Fruit fly (Drosophila melanogaster) whole organism, embryonic: Measurements from ENCODE around the gene RpL8.

Experiments used
- Antp ChIP-seq: fragments of 200-800 bp; sonication (Bioruptor generic); optimal IDR thresholded peaks from 3 replicates; lab custom pipeline; 2016; ENCODE audit warnings: missing biosample characterization, missing genetic modification characterization
- Asciz ChIP-seq: fragments of 200-800 bp; sonication (Bioruptor generic); optimal IDR thresholded peaks from 2 replicates; lab custom pipeline; 2017; ENCODE audit warnings: missing biosample characterization, mild to moderate bottlenecking, missing genetic modification characterization, missing genetic modification reagents
- CG10274 ChIP-seq: fragments of 200-800 bp; sonication (Bioruptor generic); optimal IDR thresholded peaks from 3 replicates; lab custom pipeline; 2017; ENCODE audit warnings: missing biosample characterization, mild to moderate bottlenecking, missing genetic modification characterization
- CG10543 ChIP-seq: fragments of 200-800 bp; sonication (Bioruptor generic); optimal IDR thresholded peaks from 3 replicates; lab custom pipeline; 2017; ENCODE audit warnings: missing biosample characterization, mild to moderate bottlenecking, missing genetic modification characterization, moderate library complexity
- CG10565 ChIP-seq: fragments of 200-800 bp; sonication (Bioruptor generic); optimal IDR thresholded peaks from 3 replicates; lab custom pipeline; 2016; ENCODE audit warnings: missing biosample characterization, mild to moderate bottlenecking, missing genetic modification characterization
- CG11560 ChIP-seq: fragments of 200-800 bp; sonication (Bioruptor generic); IDR thresholded peaks from 3 replicates; pipeline ENCODE4 v1.3.6; 2022; ENCODE audit warnings: missing biosample characterization, missing genetic modification characterization
- CG11695 ChIP-seq: fragments of 200-800 bp; sonication (Bioruptor generic); IDR thresholded peaks from 3 replicates; pipeline ENCODE4 v1.3.6; 2022; ENCODE audit warnings: missing biosample characterization, missing genetic modification characterization
- CG1233 ChIP-seq: fragments of 200-800 bp; sonication (Bioruptor generic); optimal IDR thresholded peaks from 4 replicates; lab custom pipeline; 2018; ENCODE audit warnings: missing biosample characterization, mild to moderate bottlenecking, missing genetic modification characterization
- CG13775 ChIP-seq: fragments of 200-800 bp; sonication (Bioruptor generic); optimal IDR thresholded peaks from 3 replicates; lab custom pipeline; 2017; ENCODE audit warnings: missing biosample characterization, mild to moderate bottlenecking, missing genetic modification characterization
- CG1529 ChIP-seq: fragments of 200-800 bp; sonication (Bioruptor generic); optimal IDR thresholded peaks from 3 replicates; lab custom pipeline; 2018; ENCODE audit warnings: missing biosample characterization, missing genetic modification characterization
- CG16813 ChIP-seq: fragments of 200-800 bp; sonication (Bioruptor generic); IDR thresholded peaks from 3 replicates; pipeline ENCODE4 v1.3.6; 2022; ENCODE audit warnings: missing biosample characterization, missing genetic modification characterization; ENCODE audit not compliant: partially characterized antibody
- CG16863 ChIP-seq: fragments of 200-800 bp; sonication (Bioruptor generic); optimal IDR thresholded peaks from 3 replicates; lab custom pipeline; 2016; ENCODE audit warnings: missing biosample characterization, missing genetic modification characterization
- CG17568 ChIP-seq: fragments of 200-800 bp; sonication (Bioruptor generic); optimal IDR thresholded peaks from 2 replicates; lab custom pipeline; 2018; ENCODE audit warnings: missing biosample characterization, mild to moderate bottlenecking, missing genetic modification characterization, moderate library complexity
- CG17829 ChIP-seq: fragments of 200-800 bp; optimal IDR thresholded peaks from 2 replicates; lab custom pipeline; 2019; ENCODE audit warnings: missing biosample characterization, mild to moderate bottlenecking, missing genetic modification characterization, moderate library complexity
- CG3163 ChIP-seq: fragments of 200-800 bp; sonication (Bioruptor generic); optimal IDR thresholded peaks from 3 replicates; lab custom pipeline; 2016; ENCODE audit warnings: missing biosample characterization, missing genetic modification characterization
- CG4360 ChIP-seq: fragments of 200-800 bp; sonication (Bioruptor generic); IDR thresholded peaks from 2 replicates; pipeline ENCODE4 v1.3.6; 2022; ENCODE audit warnings: missing biosample characterization, missing genetic modification characterization
- CG43689 ChIP-seq: fragments of 200-800 bp; sonication (Bioruptor generic); IDR thresholded peaks from 2 replicates; pipeline ENCODE4 v1.3.6; 2022; ENCODE audit warnings: missing biosample characterization, missing genetic modification characterization
- CG6175 ChIP-seq: fragments of 200-800 bp; sonication (Bioruptor generic); IDR thresholded peaks from 3 replicates; pipeline ENCODE4 v1.3.6; 2022; ENCODE audit warnings: missing biosample characterization, missing genetic modification characterization
- CG6765 ChIP-seq: fragments of 200-800 bp; sonication (Bioruptor generic); optimal IDR thresholded peaks from 3 replicates; lab custom pipeline; 2017; ENCODE audit warnings: missing biosample characterization, mild to moderate bottlenecking, missing genetic modification characterization
- CG6813 ChIP-seq: fragments of 200-800 bp; sonication (Bioruptor generic); optimal IDR thresholded peaks from 2 replicates; lab custom pipeline; 2017; ENCODE audit warnings: missing biosample characterization, missing genetic modification characterization, mild to moderate bottlenecking, moderate library complexity, missing genetic modification reagents
- CG9797 ChIP-seq: fragments of 200-800 bp; sonication (Bioruptor generic); optimal IDR thresholded peaks from 3 replicates; lab custom pipeline; 2018; ENCODE audit warnings: missing biosample characterization, mild to moderate bottlenecking, missing genetic modification characterization
- CG9817 ChIP-seq: fragments of 200-800 bp; sonication (Bioruptor generic); optimal IDR thresholded peaks from 2 replicates; lab custom pipeline; 2018; ENCODE audit warnings: missing biosample characterization, mild to moderate bottlenecking, missing genetic modification characterization, moderate library complexity
- CkIIα-i1 ChIP-seq: fragments of 200-800 bp; sonication (Bioruptor generic); IDR thresholded peaks from 2 replicates; pipeline ENCODE4 v1.3.6; 2022; ENCODE audit warnings: missing biosample characterization, missing genetic modification characterization
- Dbx ChIP-seq: fragments of 200-800 bp; sonication (Bioruptor generic); IDR thresholded peaks from 3 replicates; pipeline ENCODE4 v1.3.6; 2022; ENCODE audit warnings: missing biosample characterization, missing genetic modification characterization
- Dip2 ChIP-seq: fragments of 200-800 bp; sonication (Bioruptor generic); IDR thresholded peaks from 2 replicates; pipeline ENCODE4 v1.3.6; 2022; ENCODE audit warnings: missing biosample characterization, missing genetic modification characterization
- Gug ChIP-seq: fragments of 200-800 bp; sonication (Bioruptor generic); IDR thresholded peaks from 4 replicates; pipeline ENCODE4 v1.3.6; 2022; ENCODE audit warnings: missing biosample characterization, missing genetic modification characterization
- H15 ChIP-seq: fragments of 200-800 bp; sonication (Bioruptor generic); IDR thresholded peaks from 3 replicates; pipeline ENCODE4 v1.3.6; 2022; ENCODE audit warnings: missing biosample characterization, missing genetic modification characterization
- Hr39 ChIP-seq: fragments of >200 bp; optimal IDR thresholded peaks from 2 replicates; lab custom pipeline; 2017
- Hr51 ChIP-seq, 2 experiments: fragments of 200-800 bp; sonication (Bioruptor generic); optimal IDR thresholded peaks; 2 replicates in 1 of 2; 3 replicates in 1 of 2; lab custom pipeline; 2016 to 2018; ENCODE audit warnings: missing biosample characterization in 2 of 2, missing genetic modification characterization in 2 of 2, mild to moderate bottlenecking in 1 of 2, moderate library complexity in 1 of 2
- Rx ChIP-seq: fragments of 200-800 bp; sonication (Bioruptor generic); IDR thresholded peaks from 2 replicates; pipeline ENCODE4 v1.3.6; 2022; ENCODE audit warnings: missing biosample characterization, missing genetic modification characterization
- Sox100B ChIP-seq: fragments of 200-800 bp; sonication (Bioruptor generic); optimal IDR thresholded peaks from 3 replicates; lab custom pipeline; 2018; ENCODE audit warnings: missing biosample characterization, mild to moderate bottlenecking, missing genetic modification characterization
- YL-1 ChIP-seq: fragments of 200-800 bp; sonication (Bioruptor generic); optimal IDR thresholded peaks from 3 replicates; lab custom pipeline; 2017; ENCODE audit warnings: missing biosample characterization, mild to moderate bottlenecking, missing genetic modification characterization
- bab2 ChIP-seq: fragments of 200-800 bp; sonication (Bioruptor generic); optimal IDR thresholded peaks from 2 replicates; lab custom pipeline; 2016; ENCODE audit warnings: missing biosample characterization, missing genetic modification characterization
- bigmax ChIP-seq: fragments of 200-800 bp; sonication (Bioruptor generic); optimal IDR thresholded peaks from 2 replicates; lab custom pipeline; 2018; ENCODE audit warnings: missing biosample characterization, mild to moderate bottlenecking, missing genetic modification characterization
- cas ChIP-seq: fragments of 200-800 bp; sonication (Bioruptor generic); IDR thresholded peaks from 2 replicates; pipeline ENCODE4 v1.3.6; 2022; ENCODE audit warnings: missing biosample characterization, missing genetic modification characterization
- cg ChIP-seq: fragments of 200-800 bp; sonication (Bioruptor generic); optimal IDR thresholded peaks from 3 replicates; lab custom pipeline; 2019; ENCODE audit warnings: missing biosample characterization, mild to moderate bottlenecking, missing genetic modification characterization, moderate library complexity
- crol ChIP-seq: fragments of 200-800 bp; sonication (Bioruptor generic); IDR thresholded peaks from 2 replicates; pipeline ENCODE4 v1.3.6; 2022; ENCODE audit warnings: missing biosample characterization, missing genetic modification characterization
- dysf ChIP-seq: fragments of 200-800 bp; sonication (Bioruptor generic); IDR thresholded peaks from 3 replicates; pipeline ENCODE4 v1.3.6; 2022; ENCODE audit warnings: missing biosample characterization, missing genetic modification characterization
- fd3F ChIP-seq: fragments of 200-800 bp; sonication (Bioruptor generic); optimal IDR thresholded peaks from 2 replicates; lab custom pipeline; 2018; ENCODE audit warnings: missing biosample characterization, mild to moderate bottlenecking, missing genetic modification characterization, moderate library complexity
- gcm ChIP-seq: fragments of 200-800 bp; sonication (Bioruptor generic); optimal IDR thresholded peaks from 2 replicates; lab custom pipeline; 2019; ENCODE audit warnings: missing biosample characterization, mild to moderate bottlenecking, missing genetic modification characterization, moderate library complexity
- kni ChIP-seq: fragments of 200-800 bp; sonication (Bioruptor generic); optimal IDR thresholded peaks from 3 replicates; lab custom pipeline; 2017; ENCODE audit warnings: mild to moderate bottlenecking, missing biosample characterization, missing genetic modification reagents, missing genetic modification characterization
- lab ChIP-seq: fragments of 200-800 bp; sonication (Bioruptor generic); optimal IDR thresholded peaks from 3 replicates; lab custom pipeline; 2017; ENCODE audit warnings: missing biosample characterization, missing genetic modification characterization, mild to moderate bottlenecking, moderate library complexity, missing genetic modification reagents
- nerfin-1 ChIP-seq: fragments of 200-800 bp; sonication (Bioruptor generic); optimal IDR thresholded peaks from 3 replicates; lab custom pipeline; 2019; ENCODE audit warnings: missing biosample characterization, mild to moderate bottlenecking, missing genetic modification characterization, moderate library complexity
- pita ChIP-seq: fragments of 200-800 bp; sonication (Bioruptor generic); optimal IDR thresholded peaks from 2 replicates; lab custom pipeline; 2017; ENCODE audit warnings: missing biosample characterization, mild to moderate bottlenecking, missing genetic modification characterization
- prd ChIP-seq, 3 experiments: fragments of >200 bp in 2 of 3; fragments of 200-800 bp in 1 of 3; sonication (Bioruptor generic) in 1 of 3; optimal IDR thresholded peaks in 2 of 3; IDR thresholded peaks in 1 of 3; 2 replicates in 2 of 3; 3 replicates in 1 of 3; pipeline versions ENCODE4 v1.3.6 to Lab custom; 2017 to 2022; ENCODE audit warnings: missing biosample characterization in 1 of 3, missing genetic modification characterization in 1 of 3
- slou ChIP-seq: fragments of 200-800 bp; sonication (Bioruptor generic); optimal IDR thresholded peaks from 3 replicates; lab custom pipeline; 2016; ENCODE audit warnings: missing biosample characterization, missing genetic modification characterization
- ttk ChIP-seq: fragments of 200-800 bp; sonication (Bioruptor generic); IDR thresholded peaks from 2 replicates; pipeline ENCODE4 v2.1.2; 2022; ENCODE audit warnings: missing biosample characterization, missing genetic modification characterization
- tx ChIP-seq: fragments of 200-800 bp; sonication (Bioruptor generic); optimal IDR thresholded peaks from 2 replicates; lab custom pipeline; 2016; ENCODE audit warnings: missing biosample characterization, missing genetic modification characterization
- unpg ChIP-seq: fragments of 200-800 bp; sonication (Bioruptor generic); optimal IDR thresholded peaks from 3 replicates; lab custom pipeline; 2018; ENCODE audit warnings: missing biosample characterization, mild to moderate bottlenecking, missing genetic modification characterization, moderate library complexity
- wdn ChIP-seq: fragments of 200-800 bp; sonication (Bioruptor generic); IDR thresholded peaks from 2 replicates; pipeline ENCODE4 v1.3.6; 2022; ENCODE audit warnings: missing biosample characterization, missing genetic modification characterization
- yki ChIP-seq: fragments of >200 bp; optimal IDR thresholded peaks from 3 replicates; lab custom pipeline; 2018
- zf30C ChIP-seq: fragments of 200-800 bp; sonication (Bioruptor generic); optimal IDR thresholded peaks from 3 replicates; lab custom pipeline; 2018; ENCODE audit warnings: missing biosample characterization, mild to moderate bottlenecking, missing genetic modification characterization

Gene RpL8

DNA sequence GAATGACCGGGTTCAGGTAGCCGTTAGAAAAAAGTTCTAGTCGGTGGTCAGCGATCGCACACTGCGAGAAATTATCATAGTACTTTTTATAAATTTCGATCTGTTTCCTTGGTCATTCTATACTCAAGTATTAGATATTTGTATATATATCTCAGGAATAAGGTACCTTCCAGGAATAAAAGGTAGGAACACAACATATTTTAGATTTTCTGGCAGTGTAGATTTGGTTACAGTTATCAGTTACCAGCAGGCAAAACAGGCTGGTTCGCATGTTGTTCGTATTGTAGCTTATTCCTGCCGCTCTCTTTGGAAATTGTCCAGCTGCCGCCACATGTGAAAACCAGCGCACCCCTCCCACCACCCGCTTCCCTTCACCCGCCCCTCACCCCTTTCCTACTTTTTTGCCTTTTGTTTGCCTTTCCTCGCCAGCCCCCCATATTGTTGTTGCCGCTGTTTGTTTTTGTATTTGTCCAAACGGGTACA, 5.9 kb upstream of the RpL8 start (continued):
- TF ChIP-seq CG9817 (tag; lab: Kevin White, UChicago) = peak; percentile 75
- peak; percentile 88 for TF ChIP-seq zf30C
- TF ChIP-seq Dip2 = no peak
- TF ChIP-seq yki (lab: Kevin White, UChicago) = no peak
- TF ChIP-seq cas = peak; percentile 62; the same call in 1 of the 2 replicates
- peak; percentile 80 for TF ChIP-seq CG1233 (GFP tag; lab: Kevin White, UChicago)
- TF ChIP-seq wdn (GFP tag; lab: Robert Waterston, UW) = peak; percentile 85
- TF ChIP-seq CG16813 (GFP tag; lab: Robert Waterston, UW) = no peak
- TF ChIP-seq CG10565 (GFP tag; lab: Kevin White, UChicago) = peak; percentile 16
- TF ChIP-seq dysf (GFP tag; lab: Robert Waterston, UW) = peak; percentile 82
- peak; percentile 65; the same call in 1 of the 2 replicates for TF ChIP-seq CkIIα-i1 (GFP tag; lab: Robert Waterston, UW)
- peak; percentile 92 for TF ChIP-seq lab (GFP tag; lab: Kevin White, UChicago)
- TF ChIP-seq Rx = peak; percentile 82
- TF ChIP-seq fd3F = peak; percentile 60
- no peak for TF ChIP-seq bigmax
- peak; percentile 77 for TF ChIP-seq CG11695 (GFP tag; lab: Robert Waterston, UW)
- TF ChIP-seq prd (optimal IDR thresholded peaks at IDR 0.05; lab: Kevin White, UChicago) = no peak
- TF ChIP-seq prd (GFP tag; IDR thresholded peaks at IDR 0.05; lab: Robert Waterston, UW) = peak; percentile 90
- TF ChIP-seq kni (GFP tag; lab: Kevin White, UChicago) = peak; percentile 75
- peak; percentile 72 for TF ChIP-seq H15 (GFP tag; lab: Robert Waterston, UW)
- no peak for TF ChIP-seq cg
- peak; percentile 38 for TF ChIP-seq tx (GFP tag; lab: Kevin White, UChicago)
- peak; percentile 72 for TF ChIP-seq CG10274 (GFP tag; lab: Kevin White, UChicago)
- TF ChIP-seq Dbx (GFP tag; lab: Robert Waterston, UW) = peak; percentile 87
- TF ChIP-seq CG1529 (GFP tag; lab: Kevin White, UChicago) = peak; percentile 85
- peak; percentile 70; the same call in 1 of the 2 replicates for TF ChIP-seq ttk (GFP tag; lab: Robert Waterston, UW)
- TF ChIP-seq CG17829 = peak; percentile 86
- peak; percentile 76 for TF ChIP-seq CG43689 (GFP tag; lab: Robert Waterston, UW)
- TF ChIP-seq pita (GFP tag; lab: Kevin White, UChicago) = no peak
- TF ChIP-seq YL-1 (GFP tag; lab: Kevin White, UChicago) = peak; percentile 45
- TF ChIP-seq CG9797 (GFP tag; lab: Kevin White, UChicago) = no peak
- peak; percentile 85 for TF ChIP-seq CG13775 (GFP tag; lab: Kevin White, UChicago)
- peak; percentile 71 for TF ChIP-seq CG17568 (GFP tag; lab: Kevin White, UChicago)
- peak; percentile 76 for TF ChIP-seq Asciz (GFP tag; lab: Kevin White, UChicago)
- peak; percentile 89 for TF ChIP-seq CG6813 (GFP tag; lab: Kevin White, UChicago)
- TF ChIP-seq Sox100B (GFP tag; lab: Kevin White, UChicago) = peak; percentile 67
- TF ChIP-seq CG6765 = peak; percentile 57
- peak; percentile 70 for TF ChIP-seq Antp
- peak; percentile 69 for TF ChIP-seq slou
- TF ChIP-seq, all 482 proteins: peak for 401

DNA sequence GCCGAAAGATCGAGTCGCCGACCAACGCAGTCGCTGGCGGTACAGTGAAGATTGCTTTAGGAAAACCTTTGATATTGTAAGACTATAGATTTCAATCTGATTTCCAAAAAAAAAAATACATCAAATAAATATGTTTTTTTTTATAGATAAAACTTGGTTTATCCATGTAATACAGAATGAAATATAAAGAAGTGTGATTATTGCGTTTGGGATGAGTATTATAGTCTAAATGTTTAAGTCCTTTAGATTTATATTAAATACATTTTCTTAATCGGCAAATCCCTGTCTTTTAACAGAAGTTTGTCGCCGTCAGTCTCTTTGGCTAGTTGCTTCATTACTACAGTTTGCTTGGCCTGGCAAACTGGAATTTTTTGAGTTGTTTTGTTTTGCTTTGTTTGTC, 5.4 kb upstream of the RpL8 start:
- TF ChIP-seq unpg (GFP tag; lab: Kevin White, UChicago) (peak; percentile 15), CG6175 (GFP tag; lab: Robert Waterston, UW) (no peak), CG4360 (GFP tag; lab: Robert Waterston, UW) (no peak), CG11560 (tag; lab: Robert Waterston, UW) (no peak), CG10543 (GFP tag; lab: Kevin White, UChicago) (no peak), CG6765 (peak; percentile 19), lab (GFP tag; lab: Kevin White, UChicago) (no peak), crol (GFP tag; lab: Robert Waterston, UW) (no peak), Hr51 (GFP tag; optimal IDR thresholded peaks at IDR 0.05; lab: Kevin White, UChicago) (peak in 1 of 2 experiments; percentile 56), Dip2 (no peak), Hr39 (lab: Kevin White, UChicago) (no peak), nerfin-1 (tag; lab: Kevin White, UChicago) (no peak), CG16863 (GFP tag; lab: Kevin White, UChicago) (no peak), bab2 (GFP tag; lab: Kevin White, UChicago) (no peak), Gug (GFP tag; lab: Robert Waterston, UW) (0 out of 4 replicates have a peak, but pooled peaks have one; percentile 7), CG3163 (GFP tag; lab: Kevin White, UChicago) (no peak), gcm (GFP tag; lab: Kevin White, UChicago) (no peak)
